Worm (Caenorhabditis elegans): ENCODE data around the gene tbx-35.

DNA sequence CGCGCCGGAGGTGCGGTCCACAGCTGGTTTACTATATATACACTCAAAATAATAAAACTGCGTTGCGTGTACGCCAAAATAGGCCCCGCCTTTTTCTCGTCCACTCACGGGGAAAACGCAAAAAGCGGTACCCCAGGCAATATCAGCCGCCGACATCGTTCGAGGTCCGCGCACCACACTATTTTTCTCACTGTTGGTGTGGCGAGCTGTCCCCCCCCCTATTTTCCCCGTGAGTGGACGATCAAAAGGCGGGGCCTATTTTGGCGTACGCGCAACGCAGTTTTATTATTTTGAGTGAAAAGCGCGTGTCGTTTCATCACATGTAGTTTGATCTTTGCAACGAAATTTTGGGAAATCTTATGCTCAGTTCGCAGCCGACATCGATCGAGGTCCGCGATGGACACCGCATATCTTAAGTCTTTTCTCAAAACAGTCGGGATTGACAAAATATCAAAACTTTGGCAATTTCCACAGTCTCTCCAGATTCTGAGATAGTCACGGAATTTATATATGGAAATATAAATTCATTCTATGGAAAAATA, 40.0 kb upstream of the tbx-35 start:
- TF ChIP-seq unc-39 (tag; optimal IDR thresholded peaks at IDR 0.05) (no peak), snpc-4 (tag; optimal IDR thresholded peaks at IDR 0.05) (no peak), fos-1 (tag; optimal IDR thresholded peaks at IDR 0.05) (no peak), egl-27 (tag; optimal IDR thresholded peaks at IDR 0.05) (no peak), alr-1 (tag; optimal IDR thresholded peaks at IDR 0.05) (no peak), nhr-23 (tag; optimal IDR thresholded peaks at IDR 0.05) (no peak)
